Fruit fly (Drosophila melanogaster): ENCODE measurements around the gene Ubc84D.
A peak's percentile ranks its signal among the peaks of the same experiment; 100 is the strongest.

The Ubc84D gene

dm6 chr3R:7474616-7475120 lies 44.6 kb downstream of the Ubc84D start:
- TF ChIP-seq E2f2 (GFP tag; IDR thresholded peaks at IDR 0.05) (peak; percentile 43), vvl (GFP tag; IDR thresholded peaks at IDR 0.05) (peak; percentile 81), CG2712 (tag; optimal IDR thresholded peaks at IDR 0.05) (peak; percentile 62), Lim3 (GFP tag; IDR thresholded peaks at IDR 0.05) (no peak), MBD-R2 (GFP tag; IDR thresholded peaks at IDR 0.05) (peak; percentile 38), usp (GFP tag; optimal IDR thresholded peaks at IDR 0.05) (no peak), CG11456 (GFP tag; IDR thresholded peaks at IDR 0.05) (peak; percentile 75), lov (optimal IDR thresholded peaks at IDR 0.05) (no peak), lov (GFP tag; IDR thresholded peaks at IDR 0.05) (peak; percentile 88), Kr (GFP tag; optimal IDR thresholded peaks at IDR 0.05) (peak; percentile 78), CG14441 (GFP tag; IDR thresholded peaks at IDR 0.05) (peak; percentile 39; the same call in 1 of the 2 replicates), CG11723 (GFP tag; optimal IDR thresholded peaks at IDR 0.05) (peak; percentile 86), Dip3 (GFP tag; optimal IDR thresholded peaks at IDR 0.05) (peak; percentile 44), corto (GFP tag; optimal IDR thresholded peaks at IDR 0.05) (no peak), GATAe (GFP tag; conservative IDR thresholded peaks at IDR 0.05) (no peak), Rfx (GFP tag; IDR thresholded peaks at IDR 0.05) (peak; percentile 70; the same call in 1 of the 2 replicates), klu (GFP tag; IDR thresholded peaks at IDR 0.05) (peak; percentile 63; the same call in 1 of the 2 replicates), CG3847 (GFP tag; IDR thresholded peaks at IDR 0.05) (peak; percentile 58; the same call in 1 of the 2 replicates), row (GFP tag; IDR thresholded peaks at IDR 0.05) (peak; percentile 58; the same call in 1 of the 3 replicates), CG11504 (tag; optimal IDR thresholded peaks at IDR 0.05) (peak; percentile 32), CG2199 (GFP tag; IDR thresholded peaks at IDR 0.05) (peak; percentile 74; the same call in 2 of the 3 replicates), Elba2 (GFP tag; optimal IDR thresholded peaks at IDR 0.05) (peak; percentile 1), cad (GFP tag; optimal IDR thresholded peaks at IDR 0.05) (no peak), eyg (GFP tag; optimal IDR thresholded peaks at IDR 0.05) (peak; percentile 33), CG9797 (GFP tag; optimal IDR thresholded peaks at IDR 0.05) (peak; percentile 9), Awh (GFP tag; IDR thresholded peaks at IDR 0.05) (peak; percentile 65), gce (GFP tag; IDR thresholded peaks at IDR 0.05) (peak; percentile 80; the same call in 2 of the 3 replicates), CG6683 (GFP tag; optimal IDR thresholded peaks at IDR 0.05) (peak; percentile 12), Six4 (GFP tag; optimal IDR thresholded peaks at IDR 0.05) (no peak), D (optimal IDR thresholded peaks at IDR 0.05) (no peak), D (GFP tag; optimal IDR thresholded peaks at IDR 0.05) (peak; percentile 36), CG12744 (GFP tag; optimal IDR thresholded peaks at IDR 0.05) (peak; percentile 11), Med (GFP tag) (peak; percentile 96), so (GFP tag; IDR thresholded peaks at IDR 0.05) (peak; percentile 86; the same call in 2 of the 3 replicates), Ada2b (GFP tag; IDR thresholded peaks at IDR 0.05) (peak; percentile 27; the same call in 1 of the 2 replicates), stc (GFP tag; IDR thresholded peaks at IDR 0.05) (0 out of 2 replicates have a peak, but pooled peaks have one; percentile 64), Sin3A (optimal IDR thresholded peaks at IDR 0.05) (no peak), CG3726 (GFP tag; IDR thresholded peaks at IDR 0.05) (no peak), wdn (GFP tag; IDR thresholded peaks at IDR 0.05) (peak; percentile 53; the same call in 1 of the 2 replicates), CG10543 (GFP tag; optimal IDR thresholded peaks at IDR 0.05) (peak; percentile 100), hth (optimal IDR thresholded peaks at IDR 0.05) (no peak), Doc3 (GFP tag; IDR thresholded peaks at IDR 0.05; ENCODE audit: partially characterized antibody) (peak; percentile 67; the same call in 2 of the 3 replicates), sqz (GFP tag; optimal IDR thresholded peaks at IDR 0.05) (peak; percentile 40), CG7745 (tag; optimal IDR thresholded peaks at IDR 0.05) (peak; percentile 26), pum (GFP tag; optimal IDR thresholded peaks at IDR 0.05) (peak; percentile 7), gsb-n (tag; optimal IDR thresholded peaks at IDR 0.05) (peak; percentile 52), CG33557 (GFP tag; optimal IDR thresholded peaks at IDR 0.05) (peak; percentile 64), pita (GFP tag; optimal IDR thresholded peaks at IDR 0.05) (no peak), CG42726 (GFP tag; IDR thresholded peaks at IDR 0.05; ENCODE audit: partially characterized antibody) (peak; percentile 98), tap (tag; optimal IDR thresholded peaks at IDR 0.05) (peak; percentile 65), CG8944 (GFP tag; optimal IDR thresholded peaks at IDR 0.05) (peak; percentile 59), amos (GFP tag; IDR thresholded peaks at IDR 0.05; ENCODE audit: partially characterized antibody) (peak; percentile 97)
